Worm (Caenorhabditis elegans): ENCODE measurements around the gene eri-12.

The eri-12 gene

ce11 chrIV:12156642-12157233 lies at the start of gene eri-12:
TSS of gene eri-12 (plus strand) at chrIV:12156838.
- TF ChIP-seq unc-62 (GFP tag; optimal IDR thresholded peaks at IDR 0.05), result no peak

- no peak for TF ChIP-seq unc-62 (GFP tag; optimal IDR thresholded peaks at IDR 0.05)
Observed at ce11 chrIV:12108984-12109657, 47.5 kb upstream of the eri-12 start.

DNA sequence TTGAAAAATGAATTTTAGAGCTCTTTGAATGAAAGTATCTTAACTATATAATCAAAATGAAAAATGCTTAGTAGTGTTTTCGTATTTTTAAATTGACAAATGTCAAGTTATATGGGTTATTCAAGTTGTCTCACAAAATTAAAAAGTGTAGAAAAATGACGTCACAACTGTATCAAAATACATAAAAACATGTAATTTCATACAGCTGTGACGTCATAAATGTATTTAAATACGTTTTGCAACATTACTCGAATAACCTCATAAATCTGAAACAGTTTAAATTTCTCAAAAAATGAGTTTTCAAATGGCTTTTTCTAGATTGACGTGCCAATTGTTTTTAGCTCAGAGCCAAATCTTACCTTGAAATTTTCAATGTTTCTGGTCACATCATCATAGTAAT lies 46.9 kb upstream of the eri-12 start:
- TF ChIP-seq unc-62 (GFP tag; optimal IDR thresholded peaks at IDR 0.05), result no peak

- no peak for TF ChIP-seq unc-62 (GFP tag; optimal IDR thresholded peaks at IDR 0.05)
Observed at ce11 chrIV:12110339-12110738, 46.3 kb upstream of the eri-12 start, which contains the start of gene col-129. TSS of gene col-129 (minus strand) at chrIV:12110439.

ce11 chrIV:12111477-12111876 lies 45.2 kb upstream of the eri-12 start, which contains the start of gene dlc-2:
TSS of gene dlc-2 (minus strand) at chrIV:12111577.
- no peak for TF ChIP-seq unc-62 (GFP tag; optimal IDR thresholded peaks at IDR 0.05)

DNA sequence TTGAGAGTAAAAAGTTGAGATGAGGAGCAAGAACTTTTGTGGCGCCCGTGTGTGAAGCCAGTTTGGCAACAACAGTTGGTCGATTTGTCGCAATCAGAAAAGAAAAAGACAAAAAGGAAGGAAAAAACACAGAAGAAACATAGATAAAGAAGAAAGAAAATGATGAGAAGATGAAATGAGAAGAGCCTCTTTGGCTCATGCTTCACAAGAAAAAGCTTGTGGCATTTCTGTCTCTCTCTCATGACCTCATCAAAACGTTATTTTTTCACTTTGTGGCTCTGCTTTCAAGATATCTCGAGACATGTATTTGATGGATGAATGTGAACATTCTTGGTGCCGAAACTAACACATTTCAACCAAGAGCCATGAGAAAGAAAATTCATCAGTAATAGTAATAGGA lies 43.6 kb upstream of the eri-12 start:
- TF ChIP-seq unc-62 (GFP tag; optimal IDR thresholded peaks at IDR 0.05), result no peak

ce11 chrIV:12114498-12114897 lies 42.1 kb upstream of the eri-12 start:
- TF ChIP-seq unc-62 (GFP tag; optimal IDR thresholded peaks at IDR 0.05), result no peak

- TF ChIP-seq unc-62 (GFP tag; optimal IDR thresholded peaks at IDR 0.05), result no peak
Observed at ce11 chrIV:12120536-12120935, 36.1 kb upstream of the eri-12 start.

DNA sequence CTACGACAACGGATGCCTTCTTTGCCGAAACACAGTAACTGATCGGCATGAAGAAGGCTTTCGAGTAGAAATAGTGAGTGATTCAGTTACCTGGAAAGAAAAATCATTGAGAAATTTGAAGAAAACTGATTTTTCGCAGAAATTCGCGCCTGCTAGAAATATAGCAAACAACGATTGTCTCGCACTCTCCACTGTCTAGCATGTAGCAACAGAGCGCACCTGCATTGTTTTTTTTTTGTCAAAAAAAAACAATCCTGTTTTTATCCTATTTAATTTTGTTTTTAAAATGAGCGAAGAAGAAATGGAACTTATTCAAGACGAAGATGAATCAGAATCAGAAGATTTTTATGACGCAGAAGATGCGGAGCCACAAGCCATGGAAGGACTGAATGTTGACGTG lies 35.6 kb upstream of the eri-12 start, which contains the start of the genes ddb-1 and M18.6:
TSS of gene ddb-1 (minus strand) at position 90 of the 400 bp plus-strand sequence.
TSS of gene M18.6 (plus strand) at position 235 of the 400 bp plus-strand sequence.
- TF ChIP-seq unc-62 (GFP tag; optimal IDR thresholded peaks at IDR 0.05), result no peak

DNA sequence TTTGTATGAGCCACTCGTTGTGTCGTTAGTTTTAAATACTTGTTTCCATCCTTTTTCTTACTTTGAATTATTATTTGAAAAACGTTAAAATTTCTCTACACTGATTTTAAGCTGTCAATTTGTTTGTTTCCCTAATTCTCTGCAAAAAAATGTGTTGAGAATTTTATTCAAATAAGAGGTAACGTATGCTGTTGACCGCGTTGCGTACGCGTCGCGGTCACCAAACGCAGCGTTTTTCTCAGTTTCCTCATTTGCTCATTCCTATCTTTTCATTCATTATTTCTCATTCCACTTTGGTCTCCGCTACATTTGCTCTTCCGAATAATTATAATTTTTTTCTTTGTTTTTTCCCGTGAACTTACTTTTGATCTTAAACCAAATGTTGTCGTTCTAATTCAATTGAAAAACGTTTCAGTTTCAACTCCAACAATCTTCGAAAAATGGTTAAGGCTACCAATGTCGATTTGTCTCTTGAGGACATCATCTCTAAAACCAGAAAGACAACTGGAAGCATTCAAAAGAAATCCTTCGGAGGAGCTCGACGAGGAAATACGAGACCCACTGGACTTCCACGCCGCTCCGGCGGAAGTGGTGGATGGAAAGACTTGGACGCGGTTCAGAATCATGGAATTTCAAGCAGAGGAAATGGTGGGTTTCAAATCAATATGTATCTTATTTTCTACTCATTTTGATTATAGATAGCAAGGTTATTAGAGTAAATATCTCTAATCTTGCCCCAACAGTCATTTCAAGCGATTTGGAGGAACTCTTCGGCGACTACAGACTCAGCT lies 33.6 kb upstream of the eri-12 start, which contains the start of gene aly-3:
TSS of gene aly-3 (plus strand) at position 409 of the 791 bp plus-strand sequence.
- no peak for TF ChIP-seq unc-62 (GFP tag; optimal IDR thresholded peaks at IDR 0.05)

- TF ChIP-seq unc-62 (GFP tag; optimal IDR thresholded peaks at IDR 0.05), result no peak
Observed at ce11 chrIV:12124314-12125084, 32.1 kb upstream of the eri-12 start, which contains the start of gene dhhc-6. TSS of gene dhhc-6 (plus strand) at chrIV:12124952.

- TF ChIP-seq unc-62 (GFP tag; optimal IDR thresholded peaks at IDR 0.05), result no peak
Observed at ce11 chrIV:12126740-12127472, 29.7 kb upstream of the eri-12 start.

- no peak for TF ChIP-seq unc-62 (GFP tag; optimal IDR thresholded peaks at IDR 0.05)
Observed at ce11 chrIV:12127838-12128237, 28.8 kb upstream of the eri-12 start.

ce11 chrIV:12128708-12129107 lies 27.9 kb upstream of the eri-12 start:
- no peak for TF ChIP-seq unc-62 (GFP tag; optimal IDR thresholded peaks at IDR 0.05)

DNA sequence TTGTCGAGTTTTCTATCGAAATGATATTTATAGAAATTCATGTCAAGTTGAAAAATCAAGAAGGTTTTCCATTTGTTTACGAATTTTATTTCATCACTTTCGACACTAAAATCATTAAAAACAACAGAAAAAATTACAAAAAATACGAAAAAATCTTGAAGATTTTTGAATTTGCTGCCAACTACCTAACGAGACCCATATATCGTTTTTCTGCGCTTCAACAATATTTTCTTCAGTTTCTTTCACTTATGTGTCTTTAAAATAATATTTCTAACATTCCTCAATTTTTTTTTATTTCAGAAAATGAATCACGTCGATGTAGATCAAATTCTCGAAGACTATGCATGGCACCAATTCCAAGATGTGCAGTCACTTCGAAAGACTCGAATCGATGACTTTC lies 27.4 kb upstream of the eri-12 start, which contains the start of gene lin-24:
TSS of gene lin-24 (plus strand) at position 301 of the 400 bp plus-strand sequence.
- no peak for TF ChIP-seq unc-62 (GFP tag; optimal IDR thresholded peaks at IDR 0.05)

Data from whole organism, dauer.